Worm (Caenorhabditis elegans): ENCODE data around the gene F54A3.5.

DNA sequence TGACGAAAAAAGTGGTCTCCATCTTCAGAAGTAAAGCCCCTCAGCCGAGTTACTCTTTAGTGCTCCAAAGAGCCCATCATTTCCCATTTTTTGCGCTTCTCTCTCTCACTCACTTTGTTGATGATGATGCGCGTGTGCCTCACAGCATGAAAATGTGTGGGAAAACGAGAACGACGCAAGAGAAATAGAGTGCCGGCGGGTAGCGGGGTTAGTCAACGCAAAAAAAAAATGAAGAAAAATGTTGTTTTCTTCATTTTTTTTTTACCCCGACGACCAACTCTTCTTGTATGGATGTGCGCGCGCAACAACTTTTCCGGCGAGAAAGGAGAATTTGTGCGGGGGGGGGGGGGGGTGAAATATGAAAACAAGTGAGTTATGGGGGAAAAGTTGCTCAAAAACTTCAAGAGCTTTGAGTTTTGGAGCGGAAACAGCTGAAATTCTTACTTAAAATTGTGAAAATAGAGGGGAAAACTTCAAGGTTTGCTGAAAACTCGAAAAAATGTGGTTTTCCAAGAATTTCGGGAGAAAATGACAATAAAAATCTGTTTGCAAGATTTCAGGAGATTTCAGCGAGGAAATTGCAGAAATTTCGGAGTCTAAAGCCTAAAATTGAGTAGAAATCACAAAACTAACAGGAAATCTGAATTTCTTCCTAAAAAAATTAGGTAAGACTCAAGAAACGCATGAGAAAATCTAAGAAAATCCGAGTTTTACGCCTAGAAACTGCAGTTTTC, 27.8 kb downstream of the F54A3.5 start, which contains the start of gene C33C12.1:
- no peak for TF ChIP-seq ceh-91 (GFP tag; IDR thresholded peaks at IDR 0.05)
- TF ChIP-seq sptf-2 (GFP tag; optimal IDR thresholded peaks at IDR 0.05), result no peak
- no peak for TF ChIP-seq akir-1 (GFP tag; optimal IDR thresholded peaks at IDR 0.05)
- TF ChIP-seq dpl-1 (GFP tag; optimal IDR thresholded peaks at IDR 0.05), result no peak
- no peak for TF ChIP-seq efl-1 (GFP tag; optimal IDR thresholded peaks at IDR 0.05)
- TF ChIP-seq hlh-26 (GFP tag; conservative IDR thresholded peaks at IDR 0.05), result no peak
- no peak for TF ChIP-seq somi-1 (GFP tag; optimal IDR thresholded peaks at IDR 0.05)
- no peak for TF ChIP-seq ZK185.1 (tag; optimal IDR thresholded peaks at IDR 0.05; ENCODE audit: poor library complexity, severe bottlenecking)
- no peak for TF ChIP-seq nhr-179 (tag; optimal IDR thresholded peaks at IDR 0.05)
- no peak for TF ChIP-seq Y67H2A.10 (GFP tag; conservative IDR thresholded peaks at IDR 0.05)
- no peak for TF ChIP-seq ama-1 (optimal IDR thresholded peaks at IDR 0.05)
- no peak for TF ChIP-seq ama-1 (GFP tag; optimal IDR thresholded peaks at IDR 0.05)
- no peak for TF ChIP-seq rpc-1 (optimal IDR thresholded peaks at IDR 0.05)
- TF ChIP-seq rpc-1 (tag; optimal IDR thresholded peaks at IDR 0.05), result no peak
- TF ChIP-seq ztf-6 (GFP tag; IDR thresholded peaks at IDR 0.05), result no peak
